Fruit fly (Drosophila melanogaster) whole organism, wandering third instar larva: Measurements from ENCODE around the gene CG34447.

Experiments used
- Abd-B ChIP-seq: fragments of >200 bp; optimal IDR thresholded peaks from 2 replicates; lab custom pipeline; 2017; ENCODE audit warnings: missing biosample characterization, missing genetic modification characterization
- CG32264 ChIP-seq: fragments of 200-800 bp; sonication (Bioruptor generic); optimal IDR thresholded peaks from 2 replicates; lab custom pipeline; 2016; ENCODE audit warnings: missing biosample characterization, missing genetic modification characterization
- CG9705 ChIP-seq: fragments of 200-800 bp; sonication (Bioruptor generic); optimal IDR thresholded peaks from 2 replicates; lab custom pipeline; 2018; ENCODE audit warnings: missing biosample characterization, mild to moderate bottlenecking, missing genetic modification characterization
- CrebA ChIP-seq: fragments of 200-800 bp; sonication (Bioruptor generic); optimal IDR thresholded peaks from 2 replicates; lab custom pipeline; 2016; ENCODE audit warnings: missing biosample characterization, mild to moderate bottlenecking, missing genetic modification characterization, borderline replicate concordance
- Dfd ChIP-seq: fragments of >200 bp; optimal IDR thresholded peaks from 2 replicates; lab custom pipeline; 2017; ENCODE audit warnings: missing biosample characterization, missing genetic modification characterization
- Dif ChIP-seq: fragments of 200-275, 200-300 bp; sonication (Bioruptor generic); optimal IDR thresholded peaks from 2 replicates; lab custom pipeline; 2018; ENCODE audit warnings: missing biosample characterization, missing genetic modification characterization; ENCODE audit not compliant: partially characterized antibody
- GATAd ChIP-seq: sonication (Bioruptor generic); optimal IDR thresholded peaks from 2 replicates; lab custom pipeline; 2016; ENCODE audit warnings: missing biosample characterization, missing genetic modification characterization
- HLH106 ChIP-seq: fragments of 200-800 bp; optimal IDR thresholded peaks from 3 replicates; lab custom pipeline; 2019; ENCODE audit warnings: missing biosample characterization, mild to moderate bottlenecking, missing genetic modification characterization, moderate library complexity
- Hnf4 ChIP-seq: fragments of 200-800 bp; sonication (Bioruptor generic); optimal IDR thresholded peaks from 2 replicates; lab custom pipeline; 2016; ENCODE audit warnings: missing biosample characterization, mild to moderate bottlenecking, missing genetic modification characterization
- Hr78 ChIP-seq: fragments of >200 bp; optimal IDR thresholded peaks from 2 replicates; lab custom pipeline; 2017; ENCODE audit warnings: missing biosample characterization, missing genetic modification characterization
- Hr83 ChIP-seq: fragments of 200-300 bp; sonication (Bioruptor generic); optimal IDR thresholded peaks from 2 replicates; lab custom pipeline; 2016; ENCODE audit warnings: missing biosample characterization, mild to moderate bottlenecking, missing genetic modification characterization, moderate library complexity; ENCODE audit not compliant: poor library complexity, severe bottlenecking
- Jra ChIP-seq: sonication (Bioruptor generic); optimal IDR thresholded peaks from 2 replicates; lab custom pipeline; 2016; ENCODE audit warnings: missing biosample characterization, missing genetic modification characterization
- Mio ChIP-seq: sonication (Bioruptor generic); optimal IDR thresholded peaks from 2 replicates; lab custom pipeline; 2016; ENCODE audit warnings: missing biosample characterization, missing genetic modification characterization
- N ChIP-seq: fragments of >200 bp; optimal IDR thresholded peaks from 2 replicates; lab custom pipeline; 2018; ENCODE audit warnings: missing biosample characterization, missing external identifiers, missing genetic modification characterization
- OdsH ChIP-seq: fragments of 200-800 bp; sonication (Bioruptor generic); optimal IDR thresholded peaks from 2 replicates; lab custom pipeline; 2016; ENCODE audit warnings: missing biosample characterization, mild to moderate bottlenecking, missing genetic modification characterization
- Rel ChIP-seq, 2 experiments: fragments of 200-800 bp; sonication (Bioruptor generic) in 1 of 2; optimal IDR thresholded peaks; 2 replicates in 1 of 2; 3 replicates in 1 of 2; lab custom pipeline; 2016 to 2019; ENCODE audit warnings: mild to moderate bottlenecking in 2 of 2, missing biosample characterization in 2 of 2, missing genetic modification characterization in 2 of 2, moderate library complexity in 1 of 2
- Sp1 ChIP-seq: fragments of 200-800 bp; sonication (Bioruptor generic); optimal IDR thresholded peaks from 3 replicates; lab custom pipeline; 2019; ENCODE audit warnings: missing biosample characterization, mild to moderate bottlenecking, missing genetic modification characterization, moderate library complexity
- Vsx2 ChIP-seq: fragments of 200-300, 225-300 bp; sonication (Bioruptor generic); optimal IDR thresholded peaks from 2 replicates; lab custom pipeline; 2018; ENCODE audit warnings: missing biosample characterization, missing genetic modification characterization; ENCODE audit not compliant: partially characterized antibody
- br ChIP-seq: fragments of 200-800 bp; sonication (Bioruptor generic); optimal IDR thresholded peaks from 2 replicates; lab custom pipeline; 2016; ENCODE audit warnings: missing biosample characterization, missing genetic modification characterization
- brk ChIP-seq: fragments of 200-800 bp; sonication (Bioruptor generic); optimal IDR thresholded peaks from 2 replicates; lab custom pipeline; 2016; ENCODE audit warnings: missing biosample characterization, mild to moderate bottlenecking, missing genetic modification characterization
- dl ChIP-seq, 2 experiments: fragments of 175-275, 200-275 bp in 1 of 2; fragments of 200-275 bp in 1 of 2; sonication (Bioruptor generic); optimal IDR thresholded peaks; lab custom pipeline; 2018; ENCODE audit warnings: mild to moderate bottlenecking in 2 of 2, missing biosample characterization in 2 of 2, missing genetic modification characterization in 2 of 2, moderate library complexity in 2 of 2; ENCODE audit not compliant: partially characterized antibody in 2 of 2, insufficient read depth in 1 of 2
- dmrt93B ChIP-seq: fragments of 200-800 bp; sonication (Bioruptor generic); optimal IDR thresholded peaks from 2 replicates; lab custom pipeline; 2018; ENCODE audit warnings: missing biosample characterization, mild to moderate bottlenecking, missing genetic modification characterization
- dsf ChIP-seq: sonication (Bioruptor generic); optimal IDR thresholded peaks from 2 replicates; lab custom pipeline; 2016; ENCODE audit warnings: missing biosample characterization, missing genetic modification characterization, borderline replicate concordance
- ey ChIP-seq: fragments of 200-800 bp; sonication (Bioruptor generic); optimal IDR thresholded peaks from 2 replicates; lab custom pipeline; 2016; ENCODE audit warnings: missing biosample characterization, missing genetic modification characterization
- foxo ChIP-seq, 2 experiments: fragments of 200-800 bp; sonication (Bioruptor generic); optimal IDR thresholded peaks; 2 replicates in 1 of 2; 3 replicates in 1 of 2; lab custom pipeline; 2016 to 2017; ENCODE audit warnings: missing biosample characterization in 2 of 2, missing genetic modification characterization in 2 of 2
- fru ChIP-seq: fragments of 200-800 bp; sonication (Bioruptor generic); optimal IDR thresholded peaks from 3 replicates; lab custom pipeline; 2016; ENCODE audit warnings: missing biosample characterization, mild to moderate bottlenecking, missing genetic modification characterization
- h ChIP-seq: fragments of 200-800 bp; sonication (Bioruptor generic); optimal IDR thresholded peaks from 3 replicates; lab custom pipeline; 2016; ENCODE audit warnings: missing biosample characterization, mild to moderate bottlenecking, missing genetic modification characterization
- jim ChIP-seq: fragments of 175-275, 200-325 bp; sonication (Bioruptor generic); optimal IDR thresholded peaks from 2 replicates; lab custom pipeline; 2016; ENCODE audit warnings: missing biosample characterization, mild to moderate bottlenecking, missing genetic modification characterization
- pan ChIP-seq: fragments of >200 bp; optimal IDR thresholded peaks from 2 replicates; lab custom pipeline; 2017
- psq ChIP-seq: fragments of 200-800 bp; sonication (Bioruptor generic); optimal IDR thresholded peaks from 3 replicates; lab custom pipeline; 2017; ENCODE audit warnings: missing biosample characterization, mild to moderate bottlenecking, missing genetic modification characterization, moderate library complexity
- rgr ChIP-seq: fragments of 200-800 bp; sonication (Bioruptor generic); optimal IDR thresholded peaks from 3 replicates; lab custom pipeline; 2016; ENCODE audit warnings: missing biosample characterization, mild to moderate bottlenecking, missing genetic modification characterization
- sage ChIP-seq: fragments of 200-800 bp; sonication (Bioruptor generic); optimal IDR thresholded peaks from 2 replicates; lab custom pipeline; 2016; ENCODE audit warnings: missing biosample characterization, mild to moderate bottlenecking, missing genetic modification characterization
- sv ChIP-seq: fragments of 200-800 bp; sonication (Bioruptor generic); optimal IDR thresholded peaks from 3 replicates; lab custom pipeline; 2016; ENCODE audit warnings: missing biosample characterization, missing genetic modification characterization
- tai ChIP-seq: sonication (Bioruptor generic); optimal IDR thresholded peaks from 2 replicates; lab custom pipeline; 2016; ENCODE audit warnings: missing biosample characterization, missing genetic modification characterization
- usp ChIP-seq: fragments of >200 bp; optimal IDR thresholded peaks from 2 replicates; lab custom pipeline; 2017; ENCODE audit warnings: missing biosample characterization, missing genetic modification characterization
- woc ChIP-seq: sonication (Bioruptor generic); optimal IDR thresholded peaks from 2 replicates; lab custom pipeline; 2016; ENCODE audit warnings: missing biosample characterization, mild to moderate bottlenecking, missing genetic modification characterization

CG34447 gene

DNA sequence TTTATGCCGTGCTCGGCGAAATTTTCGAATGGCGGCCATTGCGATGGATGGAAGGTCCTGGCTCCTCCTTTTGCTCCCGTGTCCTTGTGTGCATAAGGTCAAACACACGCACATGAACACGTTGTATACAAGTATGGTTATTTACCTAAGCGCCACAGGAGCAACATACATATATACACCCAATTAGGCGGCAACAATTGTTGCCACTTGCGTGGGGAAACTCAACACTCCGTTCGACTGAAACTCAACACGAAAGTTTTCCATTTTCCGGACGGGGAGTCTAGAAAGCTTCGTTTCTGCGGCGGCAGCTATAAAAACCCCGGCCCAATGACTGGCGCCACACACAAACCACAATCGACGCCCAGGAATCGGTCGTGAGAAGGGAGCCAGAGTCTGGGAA is 28.5 kb downstream of the CG34447 start, which contains the start of gene CG46448:
CG46448 (plus strand) TSS at position 340 of the 400 bp plus-strand sequence.
- no peak for TF ChIP-seq foxo (GFP tag; optimal IDR thresholded peaks at IDR 0.05; lab: Kevin White, UChicago)
- TF ChIP-seq psq (GFP tag; lab: Kevin White, UChicago): no peak
- no peak for TF ChIP-seq CG9705
- no peak for TF ChIP-seq h (GFP tag; lab: Kevin White, UChicago)

DNA sequence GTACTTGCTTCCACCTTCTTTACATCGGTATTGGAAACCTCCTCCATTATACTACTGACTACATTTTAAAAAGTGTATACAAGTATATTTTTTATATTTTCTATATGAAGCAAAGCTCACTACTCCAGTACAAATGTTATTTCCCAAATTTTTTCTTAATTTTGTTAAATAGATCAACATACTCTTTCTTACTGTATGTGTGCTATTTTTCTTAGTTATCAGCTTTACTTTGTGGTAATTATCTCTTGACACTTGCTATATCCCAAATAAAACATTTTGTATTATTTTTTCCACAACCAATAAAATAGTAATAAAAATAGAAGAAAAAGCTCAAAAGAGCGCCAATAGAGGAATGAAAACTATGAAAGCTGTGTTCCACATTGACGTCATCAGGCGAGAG is 29.2 kb downstream of the CG34447 start, which contains the start of gene CG43750:
CG43750 (minus strand) TSS at position 101 of the 400 bp plus-strand sequence.
- TF ChIP-seq br (GFP tag; lab: Kevin White, UChicago) (no peak), HLH106 (tag; lab: Kevin White, UChicago) (no peak), rgr (no peak), Jra (no peak), tai (GFP tag; lab: Kevin White, UChicago) (no peak), Hnf4 (GFP tag; lab: Kevin White, UChicago) (no peak), CG9705 (no peak), brk (GFP tag; lab: Kevin White, UChicago) (no peak), pan (lab: Kevin White, UChicago) (no peak)

DNA sequence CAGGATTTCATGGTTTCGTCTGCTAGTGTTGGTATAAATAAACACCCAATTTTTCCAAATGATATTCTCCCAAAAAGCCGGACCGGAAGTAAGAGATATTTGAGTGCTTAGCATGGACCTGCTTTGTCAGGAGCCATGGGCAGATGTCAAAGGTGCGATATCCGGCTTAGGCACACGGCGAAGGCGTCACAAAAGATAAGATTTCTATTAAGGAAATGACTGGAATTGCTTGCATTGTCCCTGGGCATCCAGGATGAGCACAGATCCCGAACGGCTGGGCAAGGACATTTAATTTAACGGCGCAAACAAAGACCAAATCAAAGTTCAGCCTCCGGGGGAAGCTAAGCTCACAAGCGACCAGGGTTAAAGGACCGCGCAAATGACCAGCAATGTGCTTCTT is 34.1 kb downstream of the CG34447 start, which contains the start of gene CG3557:
CG3557 (minus strand) TSS at position 101 of the 400 bp plus-strand sequence.
- no peak for TF ChIP-seq br (GFP tag; lab: Kevin White, UChicago)
- TF ChIP-seq HLH106 (tag; lab: Kevin White, UChicago): no peak
- no peak for TF ChIP-seq fru (GFP tag; lab: Kevin White, UChicago)
- TF ChIP-seq rgr: no peak
- TF ChIP-seq Mio (GFP tag; lab: Kevin White, UChicago): no peak
- TF ChIP-seq GATAd (GFP tag; lab: Kevin White, UChicago): no peak
- no peak for TF ChIP-seq brk (GFP tag; lab: Kevin White, UChicago)
- no peak for TF ChIP-seq N (GFP tag; lab: Kevin White, UChicago)
- no peak for TF ChIP-seq jim (GFP tag; lab: Kevin White, UChicago)
- no peak for TF ChIP-seq Hr83 (GFP tag; lab: Kevin White, UChicago)
- no peak for TF ChIP-seq Dfd (GFP tag; lab: Kevin White, UChicago)
- TF ChIP-seq CG9705: no peak
- no peak for TF ChIP-seq Dif (GFP tag; lab: Kevin White, UChicago)
- no peak for TF ChIP-seq sage (GFP tag; lab: Kevin White, UChicago)

DNA sequence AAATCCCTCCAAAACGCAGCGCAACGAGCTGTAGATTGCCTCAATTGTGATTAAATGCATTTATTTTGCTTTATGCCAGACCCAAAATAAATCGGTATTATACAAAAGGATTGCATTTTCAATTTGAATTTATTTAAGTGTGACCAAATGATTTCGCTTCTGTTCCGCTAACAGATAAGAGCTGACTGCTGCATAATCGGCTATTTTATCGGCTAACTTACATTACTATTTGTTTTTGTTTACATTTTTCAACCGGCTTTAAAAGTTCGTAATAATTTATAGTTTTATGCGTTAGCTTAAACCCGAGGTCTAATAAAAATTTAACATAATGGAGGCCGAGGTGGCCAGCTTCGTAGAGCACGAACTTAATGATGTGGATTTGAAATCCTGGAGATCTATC is 36.8 kb downstream of the CG34447 start, which contains the start of gene PIG-Wa:
PIG-Wa (plus strand) TSS at position 232 of the 400 bp plus-strand sequence.
- TF ChIP-seq h (GFP tag; lab: Kevin White, UChicago): no peak
- peak; percentile 77 for TF ChIP-seq Dif (GFP tag; lab: Kevin White, UChicago)

DNA sequence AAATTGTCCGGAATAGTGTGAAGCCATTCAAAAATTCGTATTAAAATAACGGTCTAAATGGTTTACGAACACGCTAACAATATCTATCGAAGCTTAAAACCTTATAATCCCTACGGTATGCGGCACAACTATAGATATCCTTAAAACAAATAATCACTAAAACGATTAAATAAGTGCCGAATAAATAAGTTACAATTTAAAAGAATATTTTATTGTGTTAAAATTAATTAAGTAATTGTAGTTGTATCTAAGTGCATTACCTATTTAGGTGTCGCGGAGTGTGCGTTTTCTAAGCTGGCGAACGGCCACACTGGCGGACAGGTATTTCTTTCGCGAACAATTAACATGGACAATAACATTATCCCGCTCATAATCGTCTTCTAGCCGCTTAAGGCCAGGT is 39.0 kb downstream of the CG34447 start, which contains the start of gene Eogt:
Eogt (plus strand) TSS at position 293 of the 400 bp plus-strand sequence.
- TF ChIP-seq Vsx2 (GFP tag; lab: Kevin White, UChicago): no peak
- no peak for TF ChIP-seq Jra
- peak; percentile 67 for TF ChIP-seq dsf (GFP tag; lab: Kevin White, UChicago)
- TF ChIP-seq CG32264 (GFP tag; lab: Kevin White, UChicago): peak; percentile 18
- peak; percentile 87 for TF ChIP-seq woc
- TF ChIP-seq dmrt93B (GFP tag; lab: Kevin White, UChicago): peak; percentile 92
- TF ChIP-seq sage (GFP tag; lab: Kevin White, UChicago): no peak
- peak; percentile 80 for TF ChIP-seq psq (GFP tag; lab: Kevin White, UChicago)
- no peak for TF ChIP-seq Dfd (GFP tag; lab: Kevin White, UChicago)
- TF ChIP-seq N (GFP tag; lab: Kevin White, UChicago): no peak
- TF ChIP-seq usp: no peak
- peak; percentile 85 for TF ChIP-seq fru (GFP tag; lab: Kevin White, UChicago)
- peak; percentile 15 for TF ChIP-seq jim (GFP tag; lab: Kevin White, UChicago)
- TF ChIP-seq dl (GFP tag; optimal IDR thresholded peaks at IDR 0.05; lab: Kevin White, UChicago; ENCODE audit: insufficient read depth in 1 of 2, partially characterized antibody in 2 of 2): no peak
- no peak for TF ChIP-seq tai (GFP tag; lab: Kevin White, UChicago)
- TF ChIP-seq Hnf4 (GFP tag; lab: Kevin White, UChicago): no peak
- TF ChIP-seq h (GFP tag; lab: Kevin White, UChicago): peak; percentile 89
- no peak for TF ChIP-seq Rel (GFP tag; optimal IDR thresholded peaks at IDR 0.05; lab: Kevin White, UChicago)
- TF ChIP-seq Rel (tag; optimal IDR thresholded peaks at IDR 0.05; lab: Kevin White, UChicago): peak; percentile 76
- peak; percentile 32 for TF ChIP-seq Mio (GFP tag; lab: Kevin White, UChicago)
- peak; percentile 2 for TF ChIP-seq Hr83 (GFP tag; lab: Kevin White, UChicago)
- peak; percentile 95 for TF ChIP-seq Sp1 (GFP tag; lab: Kevin White, UChicago)
- TF ChIP-seq GATAd (GFP tag; lab: Kevin White, UChicago): peak; percentile 75
- TF ChIP-seq CG9705: peak; percentile 91
- peak in 1 of 2 experiments; percentile 94 for TF ChIP-seq foxo (GFP tag; optimal IDR thresholded peaks at IDR 0.05; lab: Kevin White, UChicago)
- TF ChIP-seq brk (GFP tag; lab: Kevin White, UChicago): no peak
- peak; percentile 97 for TF ChIP-seq HLH106 (tag; lab: Kevin White, UChicago)
- TF ChIP-seq sv (GFP tag; lab: Kevin White, UChicago): peak; percentile 85
- TF ChIP-seq rgr: peak; percentile 91
- no peak for TF ChIP-seq Hr78 (GFP tag; lab: Kevin White, UChicago)
- peak; percentile 86 for TF ChIP-seq OdsH (GFP tag; lab: Kevin White, UChicago)
- no peak for TF ChIP-seq CrebA (GFP tag; lab: Kevin White, UChicago)
- TF ChIP-seq Abd-B: no peak
- peak; percentile 85 for TF ChIP-seq ey (GFP tag; lab: Kevin White, UChicago)
- TF ChIP-seq pan (lab: Kevin White, UChicago): no peak
